Fruit fly (Drosophila melanogaster) whole organism, prepupa: ENCODE results near the gene smid.

Source experiments
- CG10631 ChIP-seq: fragments of 200-800 bp; sonication (Bioruptor generic); optimal IDR thresholded peaks from 2 replicates; lab custom pipeline; 2016; ENCODE audit warnings: missing biosample characterization, missing genetic modification characterization
- CG10669 ChIP-seq: fragments of 200-800 bp; sonication (Bioruptor generic); optimal IDR thresholded peaks from 3 replicates; lab custom pipeline; 2018; ENCODE audit warnings: missing biosample characterization, mild to moderate bottlenecking, missing genetic modification characterization, moderate library complexity
- CG11294 ChIP-seq: fragments of 200-800 bp; sonication (Bioruptor generic); IDR thresholded peaks from 2 replicates; pipeline ENCODE4 v1.3.6; 2022; ENCODE audit warnings: missing biosample characterization, missing genetic modification characterization
- CG11762 ChIP-seq: fragments of 200-800 bp; sonication (Bioruptor generic); optimal IDR thresholded peaks from 3 replicates; lab custom pipeline; 2016; ENCODE audit warnings: missing biosample characterization, missing genetic modification characterization; ENCODE audit not compliant: insufficient read depth
- CG11902 ChIP-seq: fragments of 200-800 bp; sonication (Bioruptor generic); optimal IDR thresholded peaks from 3 replicates; lab custom pipeline; 2016; ENCODE audit warnings: missing biosample characterization, missing genetic modification characterization
- CG1621 ChIP-seq: fragments of 200-800 bp; sonication (Bioruptor generic); optimal IDR thresholded peaks from 3 replicates; lab custom pipeline; 2018; ENCODE audit warnings: missing biosample characterization, mild to moderate bottlenecking, missing genetic modification characterization
- CG31627 ChIP-seq: fragments of 200-800 bp; sonication (Bioruptor generic); optimal IDR thresholded peaks from 3 replicates; lab custom pipeline; 2016; ENCODE audit warnings: missing biosample characterization, missing genetic modification characterization
- CG32006 ChIP-seq: fragments of 200-800 bp; sonication (Bioruptor generic); optimal IDR thresholded peaks from 3 replicates; lab custom pipeline; 2017; ENCODE audit warnings: missing biosample characterization, mild to moderate bottlenecking, missing genetic modification characterization
- CG34406 ChIP-seq: fragments of 200-800 bp; sonication (Bioruptor generic); optimal IDR thresholded peaks from 3 replicates; lab custom pipeline; 2016; ENCODE audit warnings: missing biosample characterization, missing genetic modification characterization
- CG3919 ChIP-seq: fragments of 200-800 bp; sonication (Bioruptor generic); optimal IDR thresholded peaks from 3 replicates; lab custom pipeline; 2016; ENCODE audit warnings: missing biosample characterization, missing genetic modification characterization
- CG4318 ChIP-seq: fragments of 200-800 bp; sonication (Bioruptor generic); optimal IDR thresholded peaks from 3 replicates; lab custom pipeline; 2017; ENCODE audit warnings: missing biosample characterization, mild to moderate bottlenecking, missing genetic modification characterization
- CG6792 ChIP-seq: fragments of 200-800 bp; sonication (Bioruptor generic); optimal IDR thresholded peaks from 3 replicates; lab custom pipeline; 2016; ENCODE audit warnings: missing biosample characterization, missing genetic modification characterization
- CG6808 ChIP-seq: fragments of 200-800 bp; sonication (Bioruptor generic); optimal IDR thresholded peaks from 3 replicates; lab custom pipeline; 2017; ENCODE audit warnings: missing biosample characterization, missing genetic modification characterization, mild to moderate bottlenecking, moderate library complexity, missing genetic modification reagents
- CG6854 ChIP-seq: fragments of 200-800 bp; sonication (Bioruptor generic); optimal IDR thresholded peaks from 2 replicates; lab custom pipeline; 2017; ENCODE audit warnings: missing biosample characterization, mild to moderate bottlenecking, missing genetic modification characterization
- CG7368 ChIP-seq: fragments of 200-800 bp; sonication (Bioruptor generic); optimal IDR thresholded peaks from 3 replicates; lab custom pipeline; 2016; ENCODE audit warnings: missing biosample characterization, missing genetic modification characterization
- CG8119 ChIP-seq: fragments of 200-800 bp; sonication (Bioruptor generic); IDR thresholded peaks from 3 replicates; pipeline ENCODE4 v1.3.6; 2022; ENCODE audit warnings: missing biosample characterization, missing genetic modification characterization
- CG8319 ChIP-seq: fragments of 200-800 bp; sonication (Bioruptor generic); optimal IDR thresholded peaks from 3 replicates; lab custom pipeline; 2016; ENCODE audit warnings: missing biosample characterization, missing genetic modification characterization
- CG8632 ChIP-seq: fragments of 200-800 bp; sonication (Bioruptor generic); optimal IDR thresholded peaks from 3 replicates; lab custom pipeline; 2016; ENCODE audit warnings: missing biosample characterization, missing genetic modification characterization
- Eip75B ChIP-seq: fragments of 200-800 bp; sonication (Bioruptor generic); optimal IDR thresholded peaks from 3 replicates; lab custom pipeline; 2016; ENCODE audit warnings: missing biosample characterization, missing genetic modification characterization
- Eip78C ChIP-seq: fragments of 200-800 bp; sonication (Bioruptor generic); peaks from one replicate; lab custom pipeline; 2016; ENCODE audit warnings: missing biosample characterization, missing genetic modification characterization
- Ets21C ChIP-seq: fragments of 200-800 bp; sonication (Bioruptor generic); optimal IDR thresholded peaks from 3 replicates; lab custom pipeline; 2016; ENCODE audit warnings: missing biosample characterization, missing genetic modification characterization
- Ets96B ChIP-seq: fragments of 200-800 bp; optimal IDR thresholded peaks from 2 replicates; lab custom pipeline; 2019; ENCODE audit warnings: missing biosample characterization, mild to moderate bottlenecking, missing genetic modification characterization, moderate library complexity
- Gug ChIP-seq: fragments of 200-800 bp; sonication (Bioruptor generic); IDR thresholded peaks from 2 replicates; pipeline ENCODE4 v1.3.6; 2022; ENCODE audit warnings: missing biosample characterization, missing genetic modification characterization
- Hr38 ChIP-seq: sonication (Bioruptor generic); optimal IDR thresholded peaks from 2 replicates; lab custom pipeline; 2016; ENCODE audit warnings: missing biosample characterization, missing genetic modification characterization
- Hr39 ChIP-seq: fragments of 200-800 bp; sonication (Bioruptor generic); optimal IDR thresholded peaks from 2 replicates; lab custom pipeline; 2016; ENCODE audit warnings: missing biosample characterization, missing genetic modification characterization
- Lpt ChIP-seq: fragments of 200-800 bp; sonication (Bioruptor generic); optimal IDR thresholded peaks from 3 replicates; lab custom pipeline; 2016; ENCODE audit warnings: missing biosample characterization, missing genetic modification characterization
- Met ChIP-seq: fragments of 200-800 bp; sonication (Bioruptor generic); optimal IDR thresholded peaks from 3 replicates; lab custom pipeline; 2016; ENCODE audit warnings: missing biosample characterization, missing genetic modification characterization
- OdsH ChIP-seq: fragments of 200-800 bp; sonication (Bioruptor generic); optimal IDR thresholded peaks from 3 replicates; lab custom pipeline; 2016; ENCODE audit warnings: missing biosample characterization, missing genetic modification characterization
- Smox ChIP-seq: fragments of 200-800 bp; sonication (Bioruptor generic); optimal IDR thresholded peaks from 3 replicates; lab custom pipeline; 2016; ENCODE audit warnings: missing biosample characterization, missing genetic modification characterization
- Sox102F ChIP-seq: fragments of 200-800 bp; sonication (Bioruptor generic); optimal IDR thresholded peaks from 2 replicates; lab custom pipeline; 2016; ENCODE audit warnings: missing biosample characterization, mild to moderate bottlenecking, missing genetic modification characterization
- Sox14 ChIP-seq: fragments of 200-800 bp; sonication (Bioruptor generic); optimal IDR thresholded peaks from 3 replicates; lab custom pipeline; 2016; ENCODE audit warnings: missing biosample characterization, missing genetic modification characterization
- achi ChIP-seq: fragments of 200-800 bp; sonication (Bioruptor generic); optimal IDR thresholded peaks from 3 replicates; lab custom pipeline; 2016; ENCODE audit warnings: missing biosample characterization, missing genetic modification characterization
- acj6 ChIP-seq: fragments of 200-800 bp; sonication (Bioruptor generic); optimal IDR thresholded peaks from 3 replicates; lab custom pipeline; 2016; ENCODE audit warnings: missing biosample characterization, missing genetic modification characterization
- dsx ChIP-seq: fragments of 200-800 bp; optimal IDR thresholded peaks from 3 replicates; lab custom pipeline; 2019; ENCODE audit warnings: missing biosample characterization, mild to moderate bottlenecking, missing genetic modification characterization, moderate library complexity; ENCODE audit not compliant: poor library complexity, severe bottlenecking
- eg ChIP-seq: fragments of 200-800 bp; sonication (Bioruptor generic); IDR thresholded peaks from 3 replicates; pipeline ENCODE4 v1.3.6; 2022; ENCODE audit warnings: missing biosample characterization, missing genetic modification characterization
- esn ChIP-seq: fragments of 200-800 bp; sonication (Bioruptor generic); optimal IDR thresholded peaks from 2 replicates; lab custom pipeline; 2016; ENCODE audit warnings: missing biosample characterization, mild to moderate bottlenecking, missing genetic modification characterization, moderate library complexity
- fd85E ChIP-seq: fragments of 200-800 bp; sonication (Bioruptor generic); optimal IDR thresholded peaks from 3 replicates; lab custom pipeline; 2016; ENCODE audit warnings: missing biosample characterization, missing genetic modification characterization
- lz ChIP-seq: fragments of 200-800 bp; sonication (Bioruptor generic); optimal IDR thresholded peaks from 3 replicates; lab custom pipeline; 2016; ENCODE audit warnings: missing biosample characterization, missing genetic modification characterization
- net ChIP-seq: fragments of 200-800 bp; sonication (Bioruptor generic); optimal IDR thresholded peaks from 3 replicates; lab custom pipeline; 2016; ENCODE audit warnings: missing biosample characterization, missing genetic modification characterization
- pdm3 ChIP-seq: fragments of 200-800 bp; sonication (Bioruptor generic); optimal IDR thresholded peaks from 3 replicates; lab custom pipeline; 2016; ENCODE audit warnings: missing biosample characterization, missing genetic modification characterization
- salr ChIP-seq, 2 experiments: fragments of 200-800 bp; sonication (Bioruptor generic); optimal IDR thresholded peaks; 3 replicates each; lab custom pipeline; 2016 to 2018; ENCODE audit warnings: missing biosample characterization in 2 of 2, missing genetic modification characterization in 2 of 2, mild to moderate bottlenecking in 1 of 2
- svp ChIP-seq: fragments of 200-800 bp; sonication (Bioruptor generic); peaks from one replicate; lab custom pipeline; 2016; ENCODE audit warnings: missing biosample characterization, missing genetic modification characterization
- topi ChIP-seq: fragments of 200-800 bp; sonication (Bioruptor generic); optimal IDR thresholded peaks from 3 replicates; lab custom pipeline; 2016; ENCODE audit warnings: missing biosample characterization, missing genetic modification characterization
- vri ChIP-seq: fragments of 200-800 bp; sonication (Bioruptor generic); optimal IDR thresholded peaks from 3 replicates; lab custom pipeline; 2016; ENCODE audit warnings: missing biosample characterization, mild to moderate bottlenecking, missing genetic modification characterization

Gene smid

DNA sequence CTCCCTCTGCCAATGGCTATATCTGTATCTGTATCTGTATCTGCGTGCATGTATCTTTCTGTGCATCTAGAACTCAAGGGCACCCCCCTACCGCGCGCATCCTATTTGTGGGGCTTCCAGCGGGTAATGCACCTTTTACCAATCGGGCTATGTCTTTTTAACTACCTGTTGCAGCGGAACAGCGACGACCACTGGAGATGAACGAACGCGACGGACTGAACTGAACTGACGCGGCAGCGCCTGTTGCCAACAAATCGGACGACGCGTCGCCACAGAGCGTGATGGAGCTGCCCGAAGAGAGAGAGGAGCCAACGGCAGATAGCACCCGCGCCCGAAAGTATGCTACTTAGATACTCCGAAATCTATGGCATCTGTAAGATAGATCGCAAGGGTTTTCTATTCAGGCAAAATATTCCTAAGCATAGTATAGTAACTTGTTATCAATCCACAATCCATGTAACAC, 36.4 kb upstream of the smid start, which contains the start of gene Cln7 (continued):
- TF ChIP-seq CG8632 (GFP tag; lab: Kevin White, UChicago) (peak; percentile 39), achi (GFP tag; lab: Kevin White, UChicago) (no peak), CG11294 (no peak; the same call in 1 of the 2 replicates), CG3919 (GFP tag; lab: Kevin White, UChicago) (peak; percentile 47), pdm3 (GFP tag; lab: Kevin White, UChicago) (no peak), Met (GFP tag; lab: Kevin White, UChicago) (no peak), Hr39 (GFP tag; lab: Kevin White, UChicago) (no peak), Ets21C (GFP tag; lab: Kevin White, UChicago) (no peak)

DNA sequence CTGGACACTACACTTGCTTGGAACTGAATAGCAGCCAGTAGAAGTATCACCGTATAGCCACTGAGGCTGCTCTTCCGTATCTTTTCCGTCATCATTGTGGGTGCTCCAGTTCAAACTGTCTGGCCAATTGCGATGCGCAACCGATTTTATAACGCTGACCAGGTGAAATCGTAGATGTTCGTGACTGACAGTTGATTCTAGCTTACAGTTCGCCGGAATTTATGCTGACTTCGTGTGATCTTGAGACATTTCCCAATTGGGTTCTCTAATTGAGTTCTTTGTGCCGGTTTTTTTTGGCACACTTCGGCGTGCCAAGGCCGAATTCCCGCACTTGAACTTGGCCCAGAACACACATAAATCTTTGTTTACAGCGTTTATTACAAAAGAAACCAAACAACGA, 34.5 kb upstream of the smid start, which contains the start of gene CG14834:
Gene CG14834 (minus strand): TSS at position 173 of the 400 bp plus-strand sequence.
- TF ChIP-seq eg (no peak), CG6854 (no peak), Sox102F (no peak), achi (GFP tag; lab: Kevin White, UChicago) (no peak), CG7368 (GFP tag; lab: Kevin White, UChicago) (no peak), dsx (GFP tag; lab: Kevin White, UChicago) (no peak), CG8319 (no peak), CG32006 (GFP tag; lab: Kevin White, UChicago) (no peak), Sox14 (GFP tag; lab: Kevin White, UChicago) (no peak), CG10669 (no peak), lz (GFP tag; lab: Kevin White, UChicago) (no peak), Ets96B (tag; lab: Kevin White, UChicago) (no peak), esn (no peak), CG3919 (GFP tag; lab: Kevin White, UChicago) (no peak), acj6 (GFP tag; lab: Kevin White, UChicago) (no peak), pdm3 (GFP tag; lab: Kevin White, UChicago) (no peak), OdsH (GFP tag; lab: Kevin White, UChicago) (no peak), net (GFP tag; lab: Kevin White, UChicago) (no peak)

DNA sequence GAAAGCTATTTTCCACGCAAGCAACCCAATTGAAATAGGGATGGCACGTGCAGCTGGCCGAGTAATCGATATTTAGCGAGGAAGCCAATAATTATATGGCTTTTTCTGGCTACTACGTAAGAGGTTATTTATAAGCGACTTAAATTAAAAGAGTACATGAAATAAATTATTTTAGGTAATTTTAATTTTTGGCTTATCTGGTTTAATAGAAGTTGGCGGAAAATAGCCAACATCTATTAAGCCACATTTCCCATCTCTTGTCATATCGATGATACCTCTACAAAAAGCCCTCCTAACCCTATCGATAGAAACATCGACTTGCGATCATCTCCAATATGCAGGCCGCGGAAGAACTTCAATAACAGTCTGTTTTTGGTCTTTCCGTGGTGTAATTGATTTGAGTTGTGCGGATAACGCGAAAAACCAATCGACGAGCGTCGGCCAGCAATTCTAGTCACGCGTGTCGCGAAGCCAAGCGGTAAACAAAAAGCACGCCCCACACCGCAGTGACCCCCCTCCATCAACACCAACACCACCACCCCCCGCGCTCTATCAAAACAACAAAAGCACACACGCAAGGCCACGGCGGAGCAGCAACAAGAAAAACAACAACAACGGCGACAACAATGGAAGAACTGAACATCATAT, 33.3 kb upstream of the smid start, which contains the start of the genes Srp19 and qm:
Gene Srp19 (minus strand): TSS at position 51 of the 648 bp plus-strand sequence.
Gene qm (plus strand): TSS at position 330 of the 648 bp plus-strand sequence.
- TF ChIP-seq CG31627 (GFP tag; lab: Kevin White, UChicago) (peak; percentile 50), Eip78C (GFP tag; lab: Kevin White, UChicago) (peak; percentile 52), Met (GFP tag; lab: Kevin White, UChicago) (no peak), CG6792 (peak; percentile 5), svp (GFP tag; lab: Kevin White, UChicago) (no peak), CG34406 (no peak), CG10631 (peak; percentile 60), Gug (GFP tag; lab: Robert Waterston, UW) (no peak), pdm3 (GFP tag; lab: Kevin White, UChicago) (no peak), CG1621 (tag; lab: Kevin White, UChicago) (peak; percentile 35), esn (peak; percentile 66), Ets21C (GFP tag; lab: Kevin White, UChicago) (no peak), CG4318 (GFP tag; lab: Kevin White, UChicago) (no peak), CG8119 (GFP tag; lab: Robert Waterston, UW) (peak; percentile 52; the same call in 1 of the 3 replicates), vri (no peak), lz (GFP tag; lab: Kevin White, UChicago) (peak; percentile 66), net (GFP tag; lab: Kevin White, UChicago) (no peak), CG6854 (peak; percentile 65), CG32006 (GFP tag; lab: Kevin White, UChicago) (peak; percentile 15), achi (GFP tag; lab: Kevin White, UChicago) (peak; percentile 1), Hr38 (GFP tag; lab: Kevin White, UChicago) (no peak), fd85E (GFP tag; lab: Kevin White, UChicago) (no peak), CG11294 (no peak), CG3919 (GFP tag; lab: Kevin White, UChicago) (peak; percentile 38), CG11902 (GFP tag; lab: Kevin White, UChicago) (no peak), CG6808 (GFP tag; lab: Kevin White, UChicago) (no peak), eg (no peak; the same call in 2 of the 3 replicates), Smox (no peak), Eip75B (GFP tag; lab: Kevin White, UChicago) (peak; percentile 54), Sox102F (no peak), CG11762 (no peak), dsx (GFP tag; lab: Kevin White, UChicago) (peak; percentile 37), CG7368 (GFP tag; lab: Kevin White, UChicago) (no peak), Ets96B (tag; lab: Kevin White, UChicago) (no peak), Lpt (GFP tag; lab: Kevin White, UChicago) (no peak), salr (GFP tag; optimal IDR thresholded peaks at IDR 0.05; lab: Kevin White, UChicago) (no peak), topi (peak; percentile 38), CG8632 (GFP tag; lab: Kevin White, UChicago) (no peak)
